Worm (Caenorhabditis elegans) whole organism, late embryonic: Measurements from ENCODE around the gene ZC404.1.

Experiments
- ceh-48 ChIP-seq: sonication (generic microtip); optimal IDR thresholded peaks from 2 replicates; lab custom pipeline; 2016; ENCODE audit warnings: missing genetic modification characterization, inconsistent platforms, missing compliant biosample characterization
- ceh-6 ChIP-seq: fragments of 200-800 bp; sonication (Bioruptor generic); optimal IDR thresholded peaks from 2 replicates; lab custom pipeline; 2018; ENCODE audit warnings: mild to moderate bottlenecking, missing genetic modification characterization, missing compliant biosample characterization
- che-1 ChIP-seq: sonication (generic microtip); optimal IDR thresholded peaks from 2 replicates; lab custom pipeline; 2016; ENCODE audit warnings: mild to moderate bottlenecking, missing genetic modification characterization, missing compliant biosample characterization
- gmeb-2 ChIP-seq: sonication (generic microtip); optimal IDR thresholded peaks from 2 replicates; lab custom pipeline; 2016; ENCODE audit warnings: missing genetic modification characterization, inconsistent platforms, missing compliant biosample characterization
- hlh-30 ChIP-seq: sonication (generic microtip); optimal IDR thresholded peaks from 2 replicates; lab custom pipeline; 2017; ENCODE audit warnings: antibody characterized with exemption, missing genetic modification characterization, missing compliant biosample characterization; ENCODE audit not compliant: insufficient read depth
- nhr-11 ChIP-seq: fragments of 150-350 bp; optimal IDR thresholded peaks from 2 replicates; lab custom pipeline; 2014; ENCODE audit warnings: missing biosample characterization, missing genetic modification characterization
- pax-1 ChIP-seq: fragments of 150-350 bp; optimal IDR thresholded peaks from 2 replicates; lab custom pipeline; 2014; ENCODE audit warnings: missing biosample characterization, missing genetic modification characterization
- pha-4 ChIP-seq: fragments of 150-350 bp; optimal IDR thresholded peaks from 2 replicates; lab custom pipeline; 2018; ENCODE audit warnings: missing biosample characterization, missing genetic modification reagents, missing genetic modification characterization
- syd-9 ChIP-seq: sonication (generic microtip); optimal IDR thresholded peaks from 2 replicates; lab custom pipeline; 2016; ENCODE audit warnings: mild to moderate bottlenecking, missing genetic modification characterization, moderate library complexity, missing compliant biosample characterization
- unc-86 ChIP-seq: sonication (generic microtip); optimal IDR thresholded peaks from 2 replicates; lab custom pipeline; 2016; ENCODE audit warnings: missing genetic modification characterization, missing compliant biosample characterization

- TF ChIP-seq ceh-6, result no peak
- no peak for TF ChIP-seq syd-9
- TF ChIP-seq hlh-30, result no peak
- no peak for TF ChIP-seq pha-4 (tag; lab: Kevin White, UChicago)
- no peak for TF ChIP-seq nhr-11 (tag; lab: Kevin White, UChicago)
- no peak for TF ChIP-seq gmeb-2 (tag; lab: Kevin White, UChicago)
- no peak for TF ChIP-seq pax-1 (tag; lab: Kevin White, UChicago)
- no peak for TF ChIP-seq unc-86 (tag; lab: Kevin White, UChicago)
- no peak for TF ChIP-seq ceh-48
- TF ChIP-seq che-1 (tag; lab: Kevin White, UChicago), result no peak
Observed at ce11 chrV:6778457-6778856, 15.5 kb upstream of the ZC404.1 start.
